Worm (Caenorhabditis elegans): ENCODE measurements around the gene Y75D11A.6.

DNA sequence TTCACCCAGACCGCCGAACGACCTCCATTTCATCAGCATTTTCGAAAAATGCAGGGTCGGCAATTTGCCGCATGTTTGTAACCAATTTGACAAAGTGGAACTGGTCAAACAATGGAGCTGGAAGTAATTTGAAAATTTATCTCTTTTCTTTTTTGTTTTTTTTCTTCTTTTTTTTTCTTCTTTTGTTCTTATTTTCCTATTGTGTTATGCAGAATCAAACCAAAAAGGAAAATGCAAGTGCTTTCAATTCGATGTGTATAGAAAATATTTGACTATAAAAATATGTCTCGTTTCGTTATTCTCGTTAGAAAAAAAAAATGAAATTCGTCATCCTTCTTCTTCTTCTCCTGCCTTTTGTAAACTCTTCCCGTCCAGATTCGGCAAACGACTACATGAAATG, 10.8 kb downstream of the Y75D11A.6 start, which contains the start of gene F07G6.10:
- TF ChIP-seq ztf-23 (GFP tag; IDR thresholded peaks at IDR 0.05) = no peak
- no peak for TF ChIP-seq ztf-29 (GFP tag; IDR thresholded peaks at IDR 0.05)
- TF ChIP-seq ref-1 (GFP tag; conservative IDR thresholded peaks at IDR 0.05) = no peak
- TF ChIP-seq flt-1 (GFP tag; IDR thresholded peaks at IDR 0.05) = no peak
